Worm (Caenorhabditis elegans) whole organism, L4 larva: ENCODE measurements around the gene gad-2.

Experiments used
- ceh-20 ChIP-seq: fragments of 200-800 bp; sonication (Bioruptor generic); IDR thresholded peaks from 2 replicates; pipeline ENCODE4 v1.3.6; 2022; ENCODE audit warnings: missing genetic modification reagents, missing genetic modification characterization, missing compliant biosample characterization
- unc-62 ChIP-seq, 3 experiments: fragments of 150-350 bp in 1 of 3; sonication (generic microtip); optimal IDR thresholded peaks in 2 of 3; peaks in 1 of 3; 1 replicate in 1 of 3; 2 replicates in 2 of 3; lab custom pipeline; 2014 to 2017; ENCODE audit warnings: missing biosample characterization in 3 of 3, missing genetic modification characterization in 3 of 3, missing genetic modification reagents in 3 of 3, missing genotype in 1 of 3

DNA sequence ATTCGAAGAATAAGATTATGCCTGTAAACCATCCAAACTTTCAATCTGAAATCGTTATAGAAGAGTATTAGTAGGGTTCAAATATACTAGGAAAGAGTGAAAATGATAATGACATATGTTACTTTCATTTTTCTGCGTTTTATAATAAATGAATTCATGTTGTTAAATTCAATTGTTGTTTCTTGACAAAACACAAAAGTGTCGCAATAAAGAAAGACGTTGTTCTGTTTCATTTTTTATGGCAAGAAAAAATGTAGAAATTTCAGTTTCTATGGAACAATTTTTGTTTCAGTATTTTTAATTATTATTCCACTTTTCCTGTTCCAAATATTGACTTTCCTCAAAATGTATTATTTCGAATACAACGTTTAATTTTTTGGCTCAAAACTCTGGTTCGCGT lies 7.5 kb downstream of the gad-2 start, which contains the start of gene C10A4.4:
- no peak for TF ChIP-seq unc-62 (GFP tag; optimal IDR thresholded peaks at IDR 0.05 in 1 of 2; lab: Kevin White, UChicago)
- no peak for TF ChIP-seq unc-62 (tag; optimal IDR thresholded peaks at IDR 0.05; lab: Kevin White, UChicago)
- no peak for TF ChIP-seq ceh-20 (GFP tag; lab: Robert Waterston, UW)
